Worm (Caenorhabditis elegans): Measurements from ENCODE around the gene cyn-17.

cyn-17 gene

DNA sequence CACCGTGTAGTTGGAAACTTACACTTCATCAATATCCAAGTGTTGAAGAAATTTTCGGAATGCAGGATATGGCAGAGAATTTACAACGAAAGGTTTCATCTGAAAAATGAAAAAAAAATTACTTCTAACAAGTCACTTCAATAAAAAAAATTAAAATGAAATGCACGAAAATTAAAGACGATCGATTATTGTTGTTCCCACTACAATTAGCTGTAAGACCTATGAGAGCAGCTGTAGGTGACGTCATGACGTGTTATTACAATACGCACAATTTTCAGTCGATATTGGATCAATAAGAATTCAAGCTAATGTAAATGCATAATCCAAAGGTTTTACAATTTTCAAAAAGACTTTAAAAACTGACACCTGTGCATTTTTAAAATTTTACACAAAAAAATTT is 39.3 kb upstream of the cyn-17 start, which contains the start of gene C53A3.1:
Gene C53A3.1 (minus strand): TSS at position 101 of the 400 bp plus-strand sequence.
- no peak for TF ChIP-seq fkh-6 (tag; optimal IDR thresholded peaks at IDR 0.05)

DNA sequence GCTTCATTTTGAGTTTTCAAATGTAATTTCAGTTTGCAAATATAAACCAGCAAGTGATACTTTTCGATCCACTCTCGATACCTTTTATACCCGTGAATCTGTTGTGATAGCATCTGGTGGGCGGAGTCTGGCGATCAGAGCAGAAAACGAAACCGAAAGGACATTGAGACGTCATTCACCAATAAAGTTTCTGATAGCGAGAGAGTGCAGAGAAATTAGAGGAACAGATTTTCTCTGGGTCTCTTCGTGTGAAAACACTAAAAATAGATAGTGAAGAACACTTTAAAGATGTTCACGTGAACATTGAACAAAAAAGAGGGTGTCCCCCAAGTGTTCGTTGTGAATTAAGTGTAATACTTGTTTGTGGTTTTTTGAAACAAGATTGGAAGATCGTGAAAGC is 35.7 kb upstream of the cyn-17 start, which contains the start of gene pgph-3:
Gene pgph-3 (minus strand): TSS at position 60 of the 400 bp plus-strand sequence.
- TF ChIP-seq elt-2 (tag; optimal IDR thresholded peaks at IDR 0.05): peak; percentile 52
- TF ChIP-seq C38D4.7 (GFP tag; optimal IDR thresholded peaks at IDR 0.05): no peak
- TF ChIP-seq ceh-6 (GFP tag; optimal IDR thresholded peaks at IDR 0.05): no peak
- TF ChIP-seq sox-4 (tag; optimal IDR thresholded peaks at IDR 0.05): no peak
- no peak for TF ChIP-seq hlh-8 (tag; optimal IDR thresholded peaks at IDR 0.05)

DNA sequence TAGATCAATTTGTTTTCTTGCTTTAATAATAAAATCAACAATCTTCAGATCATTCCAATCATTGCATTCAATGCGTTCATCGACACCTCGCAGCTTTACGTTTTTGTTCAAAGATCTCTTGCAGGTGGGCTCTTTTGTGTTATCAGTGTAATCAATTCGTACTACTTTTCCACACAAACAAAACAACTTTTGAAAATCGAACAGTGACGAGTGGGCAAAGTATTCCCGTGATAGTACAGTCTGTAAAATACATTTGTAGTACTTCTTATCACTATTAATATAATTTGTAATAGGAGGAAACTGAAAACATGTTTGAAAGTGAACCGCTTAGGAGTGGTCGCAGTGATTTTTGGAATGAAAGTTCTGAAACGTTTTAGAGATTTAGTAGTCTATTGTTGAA is 34.4 kb upstream of the cyn-17 start, which contains the start of gene pgph-2:
Gene pgph-2 (plus strand): TSS at position 47 of the 400 bp plus-strand sequence.
- TF ChIP-seq ref-2 (tag; optimal IDR thresholded peaks at IDR 0.05): no peak
- no peak for TF ChIP-seq hlh-8 (tag; optimal IDR thresholded peaks at IDR 0.05)
- no peak for TF ChIP-seq ttx-3 (tag; optimal IDR thresholded peaks at IDR 0.05)
- no peak for TF ChIP-seq gmeb-2 (tag; optimal IDR thresholded peaks at IDR 0.05)
- no peak for TF ChIP-seq ceh-31 (tag; optimal IDR thresholded peaks at IDR 0.05)
- no peak for TF ChIP-seq ceh-24 (tag; optimal IDR thresholded peaks at IDR 0.05)
- no peak for TF ChIP-seq hlh-13 (GFP tag; optimal IDR thresholded peaks at IDR 0.05)
- TF ChIP-seq fkh-6 (tag; optimal IDR thresholded peaks at IDR 0.05): no peak
- no peak for TF ChIP-seq elt-4 (tag; optimal IDR thresholded peaks at IDR 0.05)
- TF ChIP-seq unc-42 (tag; optimal IDR thresholded peaks at IDR 0.05): no peak
- TF ChIP-seq unc-86 (tag; optimal IDR thresholded peaks at IDR 0.05): no peak
- no peak for TF ChIP-seq elt-2 (tag; optimal IDR thresholded peaks at IDR 0.05)
- no peak for TF ChIP-seq fkh-10 (GFP tag; optimal IDR thresholded peaks at IDR 0.05)
- TF ChIP-seq pqm-1 (tag; optimal IDR thresholded peaks at IDR 0.05): no peak
- no peak for TF ChIP-seq pat-9 (tag; optimal IDR thresholded peaks at IDR 0.05)
- no peak for TF ChIP-seq sox-4 (tag; optimal IDR thresholded peaks at IDR 0.05)
- TF ChIP-seq ztf-16 (tag; optimal IDR thresholded peaks at IDR 0.05): no peak
- no peak for TF ChIP-seq F13H6.1 (tag; optimal IDR thresholded peaks at IDR 0.05)
- no peak for TF ChIP-seq pha-4 (tag; optimal IDR thresholded peaks at IDR 0.05)
- TF ChIP-seq ceh-34 (tag; optimal IDR thresholded peaks at IDR 0.05): no peak

DNA sequence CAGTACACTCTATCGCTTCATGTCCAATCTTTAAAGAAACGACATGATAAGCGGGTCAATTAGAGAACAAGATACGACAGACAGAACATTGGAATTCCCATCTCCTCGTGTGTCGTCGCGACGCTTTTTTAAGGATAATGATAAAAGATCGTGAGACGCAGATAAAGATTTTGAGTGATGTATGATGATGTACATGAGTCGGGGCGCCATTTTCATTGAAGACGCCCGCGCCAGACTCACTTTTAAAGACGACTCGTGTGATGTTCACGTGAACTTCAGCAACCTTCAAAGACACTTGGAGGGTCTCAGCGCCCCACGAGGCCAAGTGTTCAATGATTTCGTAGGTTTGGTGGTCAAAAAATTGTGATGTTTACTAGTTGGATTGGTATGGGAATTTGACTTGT is 31.2 kb upstream of the cyn-17 start:
- TF ChIP-seq ceh-14 (tag; optimal IDR thresholded peaks at IDR 0.05) (no peak), ceh-6 (GFP tag; optimal IDR thresholded peaks at IDR 0.05) (no peak), elt-2 (tag; optimal IDR thresholded peaks at IDR 0.05) (peak; percentile 30)

DNA sequence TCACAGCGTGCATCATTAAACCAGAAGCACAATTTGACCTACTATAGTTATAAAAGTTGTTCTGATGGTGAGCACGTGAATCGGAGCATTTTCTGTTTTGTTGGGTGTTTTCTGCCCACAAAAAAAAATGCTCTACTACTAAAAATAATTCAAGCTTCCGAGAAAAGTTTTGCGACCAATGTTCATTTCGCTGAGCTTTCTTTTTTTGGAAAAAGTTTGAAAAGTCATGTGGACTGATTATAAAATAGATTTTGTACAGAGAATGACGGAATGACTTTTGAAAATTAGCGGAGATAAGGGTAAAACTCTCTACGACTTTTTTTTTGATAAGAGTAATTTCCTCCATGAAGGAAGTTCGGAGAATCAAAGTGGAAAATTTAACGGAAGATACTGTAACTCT is 30.0 kb upstream of the cyn-17 start:
- TF ChIP-seq npax-4 (tag; optimal IDR thresholded peaks at IDR 0.05): no peak
- TF ChIP-seq K02D7.2 (tag; optimal IDR thresholded peaks at IDR 0.05): no peak
- no peak for TF ChIP-seq zip-5 (tag; optimal IDR thresholded peaks at IDR 0.05)
- TF ChIP-seq hlh-30 (tag; optimal IDR thresholded peaks at IDR 0.05; ENCODE audit: insufficient read depth): no peak
- TF ChIP-seq fkh-6 (tag; optimal IDR thresholded peaks at IDR 0.05): no peak
- TF ChIP-seq ref-2 (tag; optimal IDR thresholded peaks at IDR 0.05): no peak
- TF ChIP-seq ceh-14 (tag; optimal IDR thresholded peaks at IDR 0.05): no peak
- no peak for TF ChIP-seq pha-4 (tag; optimal IDR thresholded peaks at IDR 0.05)
- no peak for TF ChIP-seq elt-2 (tag; optimal IDR thresholded peaks at IDR 0.05)
- TF ChIP-seq tbx-2 (tag; optimal IDR thresholded peaks at IDR 0.05): no peak
- no peak for TF ChIP-seq ceh-45 (GFP tag; IDR thresholded peaks at IDR 0.05)

DNA sequence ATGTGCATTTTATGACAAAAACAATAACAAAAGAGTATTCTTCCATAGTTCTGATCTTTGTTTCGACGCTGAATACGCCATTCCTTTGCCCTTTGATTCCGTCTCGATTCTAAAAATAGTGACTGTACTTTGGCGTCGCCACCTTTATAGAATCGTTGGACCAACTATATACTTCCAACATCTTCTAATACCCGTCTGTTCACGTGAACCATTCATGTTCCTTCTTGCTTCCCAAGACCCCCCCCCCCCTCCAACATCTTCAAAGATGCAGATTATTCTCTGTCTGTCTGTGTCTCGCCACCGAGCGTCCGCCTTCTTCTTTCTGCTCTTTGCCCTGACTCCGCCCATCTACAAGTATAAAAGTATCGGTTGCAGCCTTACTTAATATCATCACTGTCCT is 29.5 kb upstream of the cyn-17 start:
- TF ChIP-seq ceh-34 (tag; optimal IDR thresholded peaks at IDR 0.05): no peak
- no peak for TF ChIP-seq ttx-3 (tag; optimal IDR thresholded peaks at IDR 0.05)
- TF ChIP-seq K09A11.1 (tag; optimal IDR thresholded peaks at IDR 0.05; ENCODE audit: insufficient read depth): no peak
- TF ChIP-seq unc-86 (tag; optimal IDR thresholded peaks at IDR 0.05): no peak
- no peak for TF ChIP-seq hlh-15 (tag; optimal IDR thresholded peaks at IDR 0.05)
- no peak for TF ChIP-seq pha-4 (tag; optimal IDR thresholded peaks at IDR 0.05)
- no peak for TF ChIP-seq che-1 (tag; optimal IDR thresholded peaks at IDR 0.05)
- TF ChIP-seq pha-2 (tag; optimal IDR thresholded peaks at IDR 0.05): no peak
- TF ChIP-seq ceh-45 (GFP tag; IDR thresholded peaks at IDR 0.05): no peak
- no peak for TF ChIP-seq lim-6 (tag; optimal IDR thresholded peaks at IDR 0.05)
- TF ChIP-seq hlh-30 (tag; optimal IDR thresholded peaks at IDR 0.05; ENCODE audit: insufficient read depth): no peak
- TF ChIP-seq npax-4 (tag; optimal IDR thresholded peaks at IDR 0.05): no peak
- TF ChIP-seq unc-3 (GFP tag; conservative IDR thresholded peaks at IDR 0.05): no peak
- no peak for TF ChIP-seq unc-3 (tag; optimal IDR thresholded peaks at IDR 0.05)
- no peak for TF ChIP-seq K02D7.2 (tag; optimal IDR thresholded peaks at IDR 0.05)
- TF ChIP-seq lin-11 (tag; optimal IDR thresholded peaks at IDR 0.05): no peak
- TF ChIP-seq sox-4 (tag; optimal IDR thresholded peaks at IDR 0.05): no peak
- no peak for TF ChIP-seq sdc-2 (tag; optimal IDR thresholded peaks at IDR 0.05)
- no peak for TF ChIP-seq ref-2 (tag; optimal IDR thresholded peaks at IDR 0.05)
- TF ChIP-seq F13H6.1 (tag; optimal IDR thresholded peaks at IDR 0.05): no peak

All from whole organism, late embryonic.